Worm (Caenorhabditis elegans): ENCODE measurements around the gene srd-36.

- no peak for TF ChIP-seq flt-1 (GFP tag; IDR thresholded peaks at IDR 0.05)
- TF ChIP-seq med-1 (GFP tag; optimal IDR thresholded peaks at IDR 0.05; ENCODE audit: insufficient read depth) = no peak
- TF ChIP-seq ref-1 (GFP tag; conservative IDR thresholded peaks at IDR 0.05) = no peak
- no peak for TF ChIP-seq cog-1 (tag; optimal IDR thresholded peaks at IDR 0.05)
- TF ChIP-seq ztf-29 (GFP tag; IDR thresholded peaks at IDR 0.05) = no peak
- no peak for TF ChIP-seq klf-2 (GFP tag; conservative IDR thresholded peaks at IDR 0.05)
Observed at ce11 chrX:13247614-13248013, 47.0 kb downstream of the srd-36 start.

All from whole organism, midembryonic.